Worm (Caenorhabditis elegans): ENCODE measurements around the gene scrm-7.

Gene scrm-7

DNA sequence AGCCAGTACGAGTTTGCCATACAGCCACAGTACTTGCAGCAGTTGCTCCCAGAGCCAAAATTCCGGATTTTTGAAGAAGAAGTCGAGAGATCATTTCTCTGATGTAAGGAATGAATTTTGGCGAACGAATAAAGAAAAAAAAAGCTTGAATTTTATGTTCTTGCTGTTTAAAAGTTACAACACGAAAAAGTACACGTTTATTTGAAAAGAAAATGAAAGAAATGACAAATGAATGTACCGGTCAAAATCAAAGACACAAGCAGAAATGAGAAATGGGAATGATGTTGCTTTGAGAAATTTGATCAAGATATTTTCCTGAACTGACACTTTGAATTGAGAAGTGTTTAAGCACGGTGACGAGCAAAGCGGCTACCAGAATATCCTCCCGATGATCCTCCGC lies 38.3 kb downstream of the scrm-7 start, which contains the start of gene Y50E8A.6:
Y50E8A.6 (minus strand) TSS at position 101 of the 400 bp plus-strand sequence.
- TF ChIP-seq ceh-16 (tag; optimal IDR thresholded peaks at IDR 0.05) (no peak), lsy-12 (tag; optimal IDR thresholded peaks at IDR 0.05) (no peak), nhr-23 (tag; optimal IDR thresholded peaks at IDR 0.05) (no peak), hmg-11 (tag; optimal IDR thresholded peaks at IDR 0.05) (no peak), ztf-11 (tag; optimal IDR thresholded peaks at IDR 0.05) (no peak), nhr-77 (tag; optimal IDR thresholded peaks at IDR 0.05) (no peak)

- no peak for TF ChIP-seq pha-4 (tag; optimal IDR thresholded peaks at IDR 0.05)
- TF ChIP-seq unc-62 (GFP tag; optimal IDR thresholded peaks at IDR 0.05), result no peak
- TF ChIP-seq aly-2 (tag; optimal IDR thresholded peaks at IDR 0.05), result no peak
These were observed 42.7 kb downstream of the scrm-7 start, which contains the start of gene Y50E8A.5 for ce11 chrV:14736851-14737250. Y50E8A.5 (minus strand) TSS chrV:14736951.

DNA sequence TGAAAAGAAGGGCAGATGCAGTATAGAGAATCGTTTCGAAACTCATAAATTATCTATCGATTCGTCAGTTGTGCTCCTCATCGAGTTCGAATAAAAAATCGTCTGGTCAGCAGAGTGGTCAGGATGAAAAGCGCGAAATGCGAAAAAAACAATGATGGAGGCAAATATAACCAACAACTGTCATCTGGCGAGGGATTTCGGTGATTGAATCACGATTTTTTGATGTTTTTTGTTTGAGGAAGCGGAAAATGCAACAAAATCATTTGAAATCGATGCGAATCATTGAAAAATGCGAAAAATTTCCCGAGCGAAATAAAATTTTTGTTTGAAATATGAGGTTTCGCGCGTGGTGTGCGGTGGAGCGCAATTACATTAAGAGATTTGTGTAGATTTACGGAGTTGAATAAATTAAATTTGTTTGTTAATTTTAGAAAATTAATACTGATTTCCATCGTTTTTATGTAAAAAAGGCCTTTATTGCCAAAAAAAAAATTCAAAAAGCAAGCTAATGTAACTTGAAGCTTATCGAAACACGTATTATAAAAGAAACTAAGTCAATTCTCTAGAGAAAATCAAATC lies 45.3 kb downstream of the scrm-7 start, which contains the start of gene unc-61:
unc-61 (minus strand) TSS at position 51 of the 579 bp plus-strand sequence.
- TF ChIP-seq R02D3.7 (tag; optimal IDR thresholded peaks at IDR 0.05), result peak; percentile 82
- TF ChIP-seq lin-39 (tag; optimal IDR thresholded peaks at IDR 0.05), result peak; percentile 1
- no peak for TF ChIP-seq zag-1 (tag; optimal IDR thresholded peaks at IDR 0.05)
- TF ChIP-seq lin-15B (tag; optimal IDR thresholded peaks at IDR 0.05), result peak; percentile 74
- peak; percentile 35 for TF ChIP-seq pha-4 (tag; optimal IDR thresholded peaks at IDR 0.05)

- TF ChIP-seq nfya-1 (tag; optimal IDR thresholded peaks at IDR 0.05; ENCODE audit: insufficient read depth), result no peak
- TF ChIP-seq ceh-82 (tag; optimal IDR thresholded peaks at IDR 0.05), result no peak
- TF ChIP-seq elt-2 (tag; optimal IDR thresholded peaks at IDR 0.05), result no peak
- no peak for TF ChIP-seq snpc-4 (tag; optimal IDR thresholded peaks at IDR 0.05)
- TF ChIP-seq fkh-2 (tag; optimal IDR thresholded peaks at IDR 0.05), result no peak
- no peak for TF ChIP-seq mml-1 (tag; optimal IDR thresholded peaks at IDR 0.05)
- TF ChIP-seq nhr-76 (tag; optimal IDR thresholded peaks at IDR 0.05), result no peak
- no peak for TF ChIP-seq nhr-67 (tag; optimal IDR thresholded peaks at IDR 0.05)
- no peak for TF ChIP-seq ceh-16 (tag; optimal IDR thresholded peaks at IDR 0.05)
- no peak for TF ChIP-seq eor-1 (tag; optimal IDR thresholded peaks at IDR 0.05)
- no peak for TF ChIP-seq hmg-11 (tag; optimal IDR thresholded peaks at IDR 0.05)
- no peak for TF ChIP-seq ZK546.5 (tag; optimal IDR thresholded peaks at IDR 0.05)
- no peak for TF ChIP-seq tbx-2 (tag; optimal IDR thresholded peaks at IDR 0.05)
- no peak for TF ChIP-seq lsy-12 (tag; optimal IDR thresholded peaks at IDR 0.05)
- no peak for TF ChIP-seq elt-1 (tag; optimal IDR thresholded peaks at IDR 0.05)
- TF ChIP-seq nhr-23 (tag; optimal IDR thresholded peaks at IDR 0.05), result no peak
- TF ChIP-seq pqm-1 (tag; optimal IDR thresholded peaks at IDR 0.05), result no peak
- TF ChIP-seq sea-2 (GFP tag; optimal IDR thresholded peaks at IDR 0.05), result no peak
- no peak for TF ChIP-seq ztf-11 (tag; optimal IDR thresholded peaks at IDR 0.05)
- no peak for TF ChIP-seq ceh-9 (tag; optimal IDR thresholded peaks at IDR 0.05)
These were observed 50.2 kb downstream of the scrm-7 start, which contains the start of gene oig-3 for ce11 chrV:14729343-14729742. oig-3 (plus strand) TSS chrV:14729643.

ce11 chrV:14728754-14729153 lies 50.8 kb downstream of the scrm-7 start, which contains the start of gene Y50E8A.2:
Y50E8A.2 (minus strand) TSS chrV:14728854.
- TF ChIP-seq eor-1 (tag; optimal IDR thresholded peaks at IDR 0.05), result no peak
- TF ChIP-seq pha-4 (tag; optimal IDR thresholded peaks at IDR 0.05), result no peak
- TF ChIP-seq aly-2 (tag; optimal IDR thresholded peaks at IDR 0.05), result no peak
- no peak for TF ChIP-seq skn-1 (tag; optimal IDR thresholded peaks at IDR 0.05)
- no peak for TF ChIP-seq sea-2 (GFP tag; optimal IDR thresholded peaks at IDR 0.05)
- TF ChIP-seq elt-3 (tag; optimal IDR thresholded peaks at IDR 0.05), result no peak
- no peak for TF ChIP-seq elt-2 (tag; optimal IDR thresholded peaks at IDR 0.05)
- no peak for TF ChIP-seq nhr-76 (tag; optimal IDR thresholded peaks at IDR 0.05)
- no peak for TF ChIP-seq daf-12 (tag; optimal IDR thresholded peaks at IDR 0.05)
- no peak for TF ChIP-seq lin-39 (tag; optimal IDR thresholded peaks at IDR 0.05)
- no peak for TF ChIP-seq nhr-28 (tag; optimal IDR thresholded peaks at IDR 0.05)
- no peak for TF ChIP-seq fkh-10 (GFP tag; optimal IDR thresholded peaks at IDR 0.05)
- no peak for TF ChIP-seq fos-1 (tag; optimal IDR thresholded peaks at IDR 0.05)
- TF ChIP-seq nhr-237 (tag; optimal IDR thresholded peaks at IDR 0.05), result no peak
- no peak for TF ChIP-seq unc-62 (GFP tag; optimal IDR thresholded peaks at IDR 0.05)
- no peak for TF ChIP-seq fkh-2 (tag; optimal IDR thresholded peaks at IDR 0.05)
- TF ChIP-seq snpc-4 (tag; optimal IDR thresholded peaks at IDR 0.05), result no peak
